Worm (Caenorhabditis elegans) whole organism, midembryonic: ENCODE data around the gene srw-84.

Experiments used
- T22C8.4 ChIP-seq: fragments of 200-800 bp; sonication (Bioruptor generic); IDR thresholded peaks from 2 replicates; pipeline ENCODE4 v1.3.6; 2022; ENCODE audit warnings: missing genetic modification characterization, missing compliant biosample characterization
- cog-1 ChIP-seq: sonication (generic microtip); optimal IDR thresholded peaks from 2 replicates; lab custom pipeline; 2016; ENCODE audit warnings: missing genetic modification characterization, missing compliant biosample characterization

DNA sequence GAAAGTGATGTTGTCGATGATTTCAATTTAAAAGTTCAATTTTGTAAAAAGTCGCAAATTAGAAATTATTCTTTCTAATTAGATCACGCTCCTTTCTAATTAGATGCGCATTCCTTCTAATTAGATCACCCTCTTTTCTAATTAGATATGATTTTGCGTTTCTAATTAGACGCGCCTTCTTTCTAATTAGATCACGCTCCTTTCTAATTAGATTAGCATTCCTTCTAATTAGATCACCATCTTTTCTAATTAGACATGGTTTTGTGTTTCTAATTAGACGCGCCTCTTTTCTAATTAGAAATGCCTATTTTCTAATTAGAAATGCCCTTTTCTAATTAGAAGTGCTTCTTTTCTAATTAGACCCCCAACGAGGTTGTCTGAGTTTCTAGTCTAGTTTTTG, 24.4 kb upstream of the srw-84 start:
- no peak for TF ChIP-seq T22C8.4 (GFP tag; lab: Robert Waterston, UW)
- no peak for TF ChIP-seq cog-1 (tag; lab: Kevin White, UChicago)
